Worm (Caenorhabditis elegans) whole organism, mixed stage, embryonic: ENCODE data around the gene fbxb-115.

Experiments
- flh-1 ChIP-seq: fragments of 200-800 bp; sonication (Bioruptor generic); optimal IDR thresholded peaks from 2 replicates; lab custom pipeline; 2018; ENCODE audit warnings: mild to moderate bottlenecking, missing genetic modification characterization, moderate library complexity, missing compliant biosample characterization
- mep-1 ChIP-seq: fragments of 150-350 bp; optimal IDR thresholded peaks from 2 replicates; lab custom pipeline; 2017; ENCODE audit warnings: missing biosample characterization, missing genetic modification reagents, missing genetic modification characterization, inconsistent platforms
- unc-39 ChIP-seq: fragments of 150-350 bp; optimal IDR thresholded peaks from 2 replicates; lab custom pipeline; 2014; ENCODE audit warnings: missing biosample characterization, missing genetic modification characterization
- unc-62 ChIP-seq: fragments of 150-350 bp; optimal IDR thresholded peaks from 2 replicates; lab custom pipeline; 2014; ENCODE audit warnings: missing biosample characterization, missing genetic modification reagents, missing genetic modification characterization
- zip-8 ChIP-seq: fragments of 150-350 bp; optimal IDR thresholded peaks from 2 replicates; lab custom pipeline; 2014; ENCODE audit warnings: missing biosample characterization, missing genetic modification characterization

- TF ChIP-seq flh-1 (GFP tag; lab: Kevin White, UChicago): no peak
- TF ChIP-seq unc-62 (GFP tag; lab: Kevin White, UChicago): no peak
- TF ChIP-seq mep-1 (tag; lab: Kevin White, UChicago): no peak
- no peak for TF ChIP-seq zip-8 (tag; lab: Kevin White, UChicago)
- TF ChIP-seq unc-39 (tag; lab: Kevin White, UChicago): peak; percentile 3
Observed at ce11 chrV:19231167-19231566, 8.9 kb downstream of the fbxb-115 start.
